Worm (Caenorhabditis elegans) whole organism, young adult: ENCODE data around the gene lev-8.

Experiments used
- F23B12.7 ChIP-seq: sonication (generic microtip); optimal IDR thresholded peaks from 2 replicates; lab custom pipeline; 2017; ENCODE audit warnings: missing genetic modification characterization, mild to moderate bottlenecking, missing compliant biosample characterization, antibody characterized with exemption, moderate library complexity; ENCODE audit not compliant: insufficient read depth
- F49E8.2 ChIP-seq: sonication (generic microtip); optimal IDR thresholded peaks from 3 replicates; lab custom pipeline; 2017; ENCODE audit warnings: missing genetic modification characterization, mild to moderate bottlenecking, missing compliant biosample characterization, antibody characterized with exemption, moderate library complexity; ENCODE audit not compliant: insufficient read depth
- K11D2.4 ChIP-seq: fragments of 200-800 bp; sonication (Bioruptor generic); IDR thresholded peaks from 2 replicates; pipeline ENCODE4 v1.3.6; 2022; ENCODE audit warnings: missing genetic modification reagents, missing genetic modification characterization, missing compliant biosample characterization
- Y95B8A.8 ChIP-seq: fragments of 200-800 bp; sonication (Bioruptor generic); IDR thresholded peaks from 2 replicates; pipeline ENCODE4 v1.3.6; 2022; ENCODE audit warnings: missing genetic modification reagents, missing genetic modification characterization, missing compliant biosample characterization
- akir-1 ChIP-seq: fragments of 200-800 bp; sonication (Bioruptor generic); optimal IDR thresholded peaks from 2 replicates; lab custom pipeline; 2018; ENCODE audit warnings: mild to moderate bottlenecking, missing genetic modification characterization, moderate library complexity, missing compliant biosample characterization
- ama-1 ChIP-seq, 3 experiments: fragments of 150-350 bp in 1 of 3; sonication (generic microtip) in 2 of 3; optimal IDR thresholded peaks; 2 replicates each; lab custom pipeline; 2014 to 2018; ENCODE audit warnings: missing biosample characterization in 2 of 3, missing genetic modification characterization in 2 of 3, missing genetic modification reagents in 2 of 3
- atf-7 ChIP-seq: sonication (generic microtip); optimal IDR thresholded peaks from 2 replicates; lab custom pipeline; 2017; ENCODE audit warnings: mild to moderate bottlenecking, missing genetic modification characterization, missing compliant biosample characterization
- athp-1 ChIP-seq: sonication (generic microtip); optimal IDR thresholded peaks from 2 replicates; lab custom pipeline; 2017; ENCODE audit warnings: mild to moderate bottlenecking, missing genetic modification characterization, missing compliant biosample characterization
- attf-3 ChIP-seq: fragments of 200-800 bp; sonication (Bioruptor generic); conservative IDR thresholded peaks from 2 replicates; pipeline ENCODE4 v1.3.6; 2022; ENCODE audit warnings: missing genetic modification reagents, missing genetic modification characterization, missing compliant biosample characterization
- bed-2 ChIP-seq: fragments of 200-800 bp; sonication (Bioruptor generic); IDR thresholded peaks from 2 replicates; pipeline ENCODE4 v1.3.6; 2022; ENCODE audit warnings: missing genetic modification reagents, missing genetic modification characterization, missing compliant biosample characterization
- ccch-3 ChIP-seq: fragments of 200-800 bp; sonication (Bioruptor generic); optimal IDR thresholded peaks from 2 replicates; lab custom pipeline; 2018; ENCODE audit warnings: mild to moderate bottlenecking, missing genetic modification characterization, missing compliant biosample characterization
- cebp-2 ChIP-seq: fragments of 200-800 bp; sonication (Bioruptor generic); IDR thresholded peaks from 2 replicates; pipeline ENCODE4 v1.3.6; 2022; ENCODE audit warnings: missing genetic modification characterization, missing compliant biosample characterization
- ceh-100 ChIP-seq: fragments of 200-800 bp; sonication (Bioruptor generic); IDR thresholded peaks from 2 replicates; pipeline ENCODE4 v1.3.6; 2022; ENCODE audit warnings: missing genetic modification reagents, missing genetic modification characterization, missing compliant biosample characterization
- die-1 ChIP-seq: sonication (generic microtip); optimal IDR thresholded peaks from 2 replicates; lab custom pipeline; 2016; ENCODE audit warnings: missing genotype, mild to moderate bottlenecking, missing genetic modification characterization, missing compliant biosample characterization
- egrh-3 ChIP-seq: fragments of 200-800 bp; sonication (Bioruptor generic); IDR thresholded peaks from 2 replicates; pipeline ENCODE4 v1.3.6; 2022; ENCODE audit warnings: missing genetic modification reagents, missing genetic modification characterization, missing compliant biosample characterization
- hrde-1 ChIP-seq: sonication (generic microtip); optimal IDR thresholded peaks from 2 replicates; lab custom pipeline; 2016; ENCODE audit warnings: missing genetic modification characterization, mild to moderate bottlenecking, missing compliant biosample characterization, moderate library complexity, missing genotype, missing genetic modification reagents, borderline replicate concordance
- lag-1 ChIP-seq: fragments of 200-800 bp; sonication (Bioruptor generic); IDR thresholded peaks from 2 replicates; pipeline ENCODE4 v1.3.6; 2022; ENCODE audit warnings: missing genetic modification reagents, missing genetic modification characterization, missing compliant biosample characterization
- lin-26 ChIP-seq: fragments of 200-800 bp; sonication (Bioruptor generic); IDR thresholded peaks from 2 replicates; pipeline ENCODE4 v1.3.6; 2022; ENCODE audit warnings: missing genetic modification reagents, missing genetic modification characterization, missing compliant biosample characterization
- lin-35 ChIP-seq, 3 experiments: fragments of 150-350 bp in 2 of 3; sonication (generic microtip) in 1 of 3; optimal IDR thresholded peaks; 2 replicates each; lab custom pipeline; 2014 to 2018; ENCODE audit warnings: missing biosample characterization in 3 of 3, missing genetic modification characterization in 3 of 3, missing genetic modification reagents in 3 of 3
- lsy-27 ChIP-seq: sonication (generic microtip); optimal IDR thresholded peaks from 2 replicates; lab custom pipeline; 2017; ENCODE audit warnings: missing genetic modification characterization, mild to moderate bottlenecking, missing compliant biosample characterization, antibody characterized with exemption, missing genotype, borderline replicate concordance; ENCODE audit not compliant: insufficient read depth
- mes-4 ChIP-seq: sonication (generic microtip); optimal IDR thresholded peaks from 2 replicates; lab custom pipeline; 2016; ENCODE audit warnings: missing genotype, missing genetic modification characterization, missing compliant biosample characterization
- nfya-1 ChIP-seq: sonication (generic microtip); optimal IDR thresholded peaks from 2 replicates; lab custom pipeline; 2017; ENCODE audit warnings: antibody characterized with exemption, missing compliant biosample characterization, missing genetic modification characterization, borderline replicate concordance; ENCODE audit not compliant: insufficient read depth
- nhr-120 ChIP-seq: fragments of 200-800 bp; sonication (Bioruptor generic); IDR thresholded peaks from 2 replicates; pipeline ENCODE4 v1.3.6; 2022; ENCODE audit warnings: missing genetic modification characterization, missing compliant biosample characterization
- nhr-179 ChIP-seq: sonication (generic microtip); optimal IDR thresholded peaks from 2 replicates; lab custom pipeline; 2016; ENCODE audit warnings: mild to moderate bottlenecking, missing genetic modification characterization, missing compliant biosample characterization
- snpc-1.1 ChIP-seq: sonication (generic microtip); optimal IDR thresholded peaks from 2 replicates; lab custom pipeline; 2017; ENCODE audit warnings: missing genetic modification characterization, mild to moderate bottlenecking, missing compliant biosample characterization, antibody characterized with exemption, moderate library complexity, missing genotype, missing genetic modification reagents; ENCODE audit not compliant: insufficient read depth
- snpc-1.3 ChIP-seq: sonication (generic microtip); optimal IDR thresholded peaks from 2 replicates; lab custom pipeline; 2017; ENCODE audit warnings: missing genetic modification characterization, mild to moderate bottlenecking, missing compliant biosample characterization, antibody characterized with exemption, moderate library complexity, missing genotype, missing genetic modification reagents; ENCODE audit not compliant: insufficient read depth
- tbp1 ChIP-seq: fragments of 200-800 bp; sonication (Bioruptor generic); optimal IDR thresholded peaks from 2 replicates; lab custom pipeline; 2018; ENCODE audit warnings: mild to moderate bottlenecking, missing genetic modification characterization, missing compliant biosample characterization
- tbx-9 ChIP-seq: sonication (generic microtip); optimal IDR thresholded peaks from 2 replicates; lab custom pipeline; 2016; ENCODE audit warnings: borderline replicate concordance, missing genetic modification characterization, inconsistent platforms, missing compliant biosample characterization
- zfh-2 ChIP-seq: fragments of 200-800 bp; sonication (Bioruptor generic); conservative IDR thresholded peaks from 2 replicates; pipeline ENCODE4 v1.3.6; 2022; ENCODE audit warnings: missing genetic modification reagents, missing genetic modification characterization, missing compliant biosample characterization
- ztf-6 ChIP-seq: fragments of 200-800 bp; sonication (Bioruptor generic); IDR thresholded peaks from 2 replicates; pipeline ENCODE4 v1.3.6; 2022; ENCODE audit warnings: missing genetic modification reagents, missing genetic modification characterization, missing compliant biosample characterization

The lev-8 gene

ce11 chrX:11569744-11570359, 9.1 kb downstream of the lev-8 start (continued):
- no peak for TF ChIP-seq athp-1 (tag; lab: Kevin White, UChicago)
- TF ChIP-seq nhr-179 (tag; lab: Kevin White, UChicago), result no peak
- TF ChIP-seq F23B12.7 (tag; lab: Kevin White, UChicago), result no peak
- TF ChIP-seq ccch-3 (GFP tag; lab: Kevin White, UChicago), result no peak

- TF ChIP-seq nhr-120 (GFP tag; lab: Robert Waterston, UW), result no peak
- TF ChIP-seq zfh-2 (GFP tag; lab: Robert Waterston, UW), result peak; percentile 47; the same call in 1 of the 2 replicates
Observed at ce11 chrX:11571714-11572113, 11.0 kb downstream of the lev-8 start.

- no peak for TF ChIP-seq snpc-1.3
- TF ChIP-seq athp-1 (tag; lab: Kevin White, UChicago), result no peak
- no peak for TF ChIP-seq F49E8.2 (tag; lab: Kevin White, UChicago)
- TF ChIP-seq atf-7, result no peak
- no peak for TF ChIP-seq snpc-1.1 (tag; lab: Kevin White, UChicago)
- no peak for TF ChIP-seq akir-1 (GFP tag; lab: Kevin White, UChicago)
- no peak for TF ChIP-seq ama-1 (optimal IDR thresholded peaks at IDR 0.05; lab: Kevin White, UChicago)
- no peak for TF ChIP-seq ama-1 (GFP tag; optimal IDR thresholded peaks at IDR 0.05; lab: Kevin White, UChicago)
- no peak for TF ChIP-seq nfya-1 (tag; lab: Kevin White, UChicago)
- TF ChIP-seq lag-1 (GFP tag; lab: Robert Waterston, UW), result no peak
- no peak for TF ChIP-seq cebp-2 (GFP tag; lab: Robert Waterston, UW)
- no peak for TF ChIP-seq lin-26 (GFP tag; lab: Robert Waterston, UW)
- no peak for TF ChIP-seq tbx-9 (tag; lab: Kevin White, UChicago)
Observed at ce11 chrX:11572205-11572604, 11.5 kb downstream of the lev-8 start, which contains the start of gene frm-3. TSS of gene frm-3 (plus strand) at chrX:11572505.

ce11 chrX:11574167-11574566, 13.5 kb downstream of the lev-8 start:
- TF ChIP-seq Y95B8A.8 (GFP tag; lab: Robert Waterston, UW), result no peak
- no peak for TF ChIP-seq athp-1 (tag; lab: Kevin White, UChicago)
- no peak for TF ChIP-seq ztf-6
- TF ChIP-seq hrde-1, result no peak
- TF ChIP-seq mes-4, result no peak
- no peak for TF ChIP-seq tbp1 (GFP tag; lab: Kevin White, UChicago)
- TF ChIP-seq lag-1 (GFP tag; lab: Robert Waterston, UW), result no peak
- TF ChIP-seq bed-2 (GFP tag; lab: Robert Waterston, UW), result no peak
- no peak for TF ChIP-seq K11D2.4 (GFP tag; lab: Robert Waterston, UW)
- TF ChIP-seq, all 124 proteins: peak for 0

- TF ChIP-seq lsy-27 (tag; lab: Kevin White, UChicago), result no peak
- peak; percentile 36; the same call in 1 of the 2 replicates for TF ChIP-seq egrh-3 (GFP tag; lab: Robert Waterston, UW)
- peak; percentile 86 for TF ChIP-seq zfh-2 (GFP tag; lab: Robert Waterston, UW)
- TF ChIP-seq lin-35 (GFP tag; optimal IDR thresholded peaks at IDR 0.05; lab: Kevin White, UChicago), result no peak
- TF ChIP-seq attf-3 (GFP tag; lab: Robert Waterston, UW), result no peak
- no peak for TF ChIP-seq die-1
- no peak for TF ChIP-seq ceh-100 (GFP tag; lab: Robert Waterston, UW)
Observed at ce11 chrX:11576429-11577088, 15.8 kb downstream of the lev-8 start.
